Fruit fly (Drosophila melanogaster) whole organism, embryonic: ENCODE measurements around the gene CG18233.

Experiments
- Adf1 ChIP-seq: fragments of 200-800 bp; sonication (Bioruptor generic); IDR thresholded peaks from 2 replicates; pipeline ENCODE4 v1.3.6; 2022; ENCODE audit warnings: missing biosample characterization, missing genetic modification characterization
- Atf-2 ChIP-seq: fragments of 200-800 bp; sonication (Bioruptor generic); optimal IDR thresholded peaks from 2 replicates; lab custom pipeline; 2016; ENCODE audit warnings: missing biosample characterization, missing genetic modification characterization
- Atf6 ChIP-seq: fragments of 200-800 bp; sonication (Bioruptor generic); IDR thresholded peaks from 2 replicates; pipeline ENCODE4 v1.3.6; 2022; ENCODE audit warnings: missing biosample characterization, missing genetic modification characterization
- Bgb ChIP-seq: fragments of 200-800 bp; sonication (Bioruptor generic); IDR thresholded peaks from 2 replicates; pipeline ENCODE4 v1.3.6; 2022; ENCODE audit warnings: missing biosample characterization, missing genetic modification characterization; ENCODE audit not compliant: partially characterized antibody
- CG13287 ChIP-seq: fragments of 200-800 bp; sonication (Bioruptor generic); IDR thresholded peaks from 2 replicates; pipeline ENCODE4 v1.3.6; 2022; ENCODE audit warnings: missing biosample characterization, missing genetic modification characterization; ENCODE audit not compliant: partially characterized antibody
- CG14860 ChIP-seq: fragments of 200-800 bp; sonication (Bioruptor generic); IDR thresholded peaks from 3 replicates; pipeline ENCODE4 v1.3.6; 2022; ENCODE audit warnings: missing biosample characterization, missing genetic modification characterization; ENCODE audit not compliant: partially characterized antibody
- CG1603 ChIP-seq: fragments of 200-800 bp; sonication (Bioruptor generic); optimal IDR thresholded peaks from 2 replicates; lab custom pipeline; 2019; ENCODE audit warnings: missing biosample characterization, mild to moderate bottlenecking, missing genetic modification characterization, moderate library complexity
- CG1792 ChIP-seq: fragments of 200-800 bp; sonication (Bioruptor generic); optimal IDR thresholded peaks from 2 replicates; lab custom pipeline; 2016; ENCODE audit warnings: missing biosample characterization, missing genetic modification characterization
- CG31224 ChIP-seq: fragments of 200-800 bp; sonication (Bioruptor generic); IDR thresholded peaks from 2 replicates; pipeline ENCODE4 v1.3.6; 2022; ENCODE audit warnings: missing biosample characterization, missing genetic modification characterization
- CG3163 ChIP-seq: fragments of 200-800 bp; sonication (Bioruptor generic); optimal IDR thresholded peaks from 3 replicates; lab custom pipeline; 2016; ENCODE audit warnings: missing biosample characterization, missing genetic modification characterization
- CG4617 ChIP-seq: fragments of 200-800 bp; sonication (Bioruptor generic); optimal IDR thresholded peaks from 3 replicates; lab custom pipeline; 2016; ENCODE audit warnings: missing biosample characterization, missing genetic modification characterization, borderline replicate concordance
- CG4820 ChIP-seq: fragments of 200-800 bp; sonication (Bioruptor generic); optimal IDR thresholded peaks from 3 replicates; lab custom pipeline; 2016; ENCODE audit warnings: missing biosample characterization, missing genetic modification characterization
- CG6272 ChIP-seq: fragments of 200-800 bp; sonication (Bioruptor generic); IDR thresholded peaks from 2 replicates; pipeline ENCODE4 v1.3.6; 2022; ENCODE audit warnings: missing biosample characterization, missing genetic modification characterization
- CG6683 ChIP-seq: fragments of 200-800 bp; sonication (Bioruptor generic); optimal IDR thresholded peaks from 2 replicates; lab custom pipeline; 2017; ENCODE audit warnings: missing biosample characterization, mild to moderate bottlenecking, missing genetic modification characterization, missing genetic modification reagents
- CG8765 ChIP-seq: fragments of 200-800 bp; sonication (Bioruptor generic); IDR thresholded peaks from 2 replicates; pipeline ENCODE4 v1.3.6; 2022; ENCODE audit warnings: missing biosample characterization, missing genetic modification characterization
- CkIIα-i1 ChIP-seq: fragments of 200-800 bp; sonication (Bioruptor generic); IDR thresholded peaks from 2 replicates; pipeline ENCODE4 v1.3.6; 2022; ENCODE audit warnings: missing biosample characterization, missing genetic modification characterization
- CoRest ChIP-seq: fragments of 200-800 bp; sonication (Bioruptor generic); optimal IDR thresholded peaks from 3 replicates; lab custom pipeline; 2018; ENCODE audit warnings: missing biosample characterization, mild to moderate bottlenecking, missing genetic modification characterization, moderate library complexity
- Gug ChIP-seq: fragments of 200-800 bp; sonication (Bioruptor generic); IDR thresholded peaks from 4 replicates; pipeline ENCODE4 v1.3.6; 2022; ENCODE audit warnings: missing biosample characterization, missing genetic modification characterization
- HLH54F ChIP-seq: fragments of 200-800 bp; sonication (Bioruptor generic); optimal IDR thresholded peaks from 3 replicates; lab custom pipeline; 2016; ENCODE audit warnings: missing biosample characterization, missing genetic modification characterization
- Hr51 ChIP-seq, 2 experiments: fragments of 200-800 bp; sonication (Bioruptor generic); optimal IDR thresholded peaks; 2 replicates in 1 of 2; 3 replicates in 1 of 2; lab custom pipeline; 2016 to 2018; ENCODE audit warnings: missing biosample characterization in 2 of 2, missing genetic modification characterization in 2 of 2, mild to moderate bottlenecking in 1 of 2, moderate library complexity in 1 of 2
- Myb ChIP-seq: fragments of 200-800 bp; sonication (Bioruptor generic); optimal IDR thresholded peaks from 2 replicates; lab custom pipeline; 2016; ENCODE audit warnings: missing biosample characterization, missing genetic modification characterization
- Neu2 ChIP-seq: fragments of 200-800 bp; sonication (Bioruptor generic); optimal IDR thresholded peaks from 3 replicates; lab custom pipeline; 2016; ENCODE audit warnings: missing biosample characterization, missing genetic modification characterization, borderline replicate concordance
- Scr ChIP-seq: fragments of 200-800 bp; sonication (Bioruptor generic); IDR thresholded peaks from 2 replicates; pipeline ENCODE4 v1.3.6; 2022; ENCODE audit warnings: missing biosample characterization, missing genetic modification characterization; ENCODE audit not compliant: partially characterized antibody
- Sry-β ChIP-seq: fragments of 200-800 bp; sonication (Bioruptor generic); optimal IDR thresholded peaks from 2 replicates; lab custom pipeline; 2018; ENCODE audit warnings: missing biosample characterization, mild to moderate bottlenecking, missing genetic modification characterization, moderate library complexity
- Usf ChIP-seq: fragments of 200-800 bp; sonication (Bioruptor generic); optimal IDR thresholded peaks from 2 replicates; lab custom pipeline; 2017; ENCODE audit warnings: missing genotype, missing biosample characterization, missing genetic modification characterization
- Vsx1 ChIP-seq: fragments of 200-800 bp; sonication (Bioruptor generic); optimal IDR thresholded peaks from 2 replicates; lab custom pipeline; 2017; ENCODE audit warnings: missing biosample characterization, mild to moderate bottlenecking, missing genetic modification characterization, missing genetic modification reagents
- cas ChIP-seq: fragments of 200-800 bp; sonication (Bioruptor generic); IDR thresholded peaks from 2 replicates; pipeline ENCODE4 v1.3.6; 2022; ENCODE audit warnings: missing biosample characterization, missing genetic modification characterization
- chif ChIP-seq, 2 experiments: fragments of 200-800 bp; sonication (Bioruptor generic); optimal IDR thresholded peaks; 3 replicates each; lab custom pipeline; 2016; ENCODE audit warnings: missing biosample characterization in 2 of 2, missing genetic modification characterization in 2 of 2
- chm ChIP-seq: fragments of 200-800 bp; sonication (Bioruptor generic); IDR thresholded peaks from 2 replicates; pipeline ENCODE4 v1.3.6; 2022; ENCODE audit warnings: missing biosample characterization, missing genetic modification characterization
- crc ChIP-seq: fragments of 200-800 bp; sonication (Bioruptor generic); optimal IDR thresholded peaks from 2 replicates; lab custom pipeline; 2016; ENCODE audit warnings: missing biosample characterization, missing genetic modification characterization
- da ChIP-seq: fragments of 200-800 bp; sonication (Bioruptor generic); optimal IDR thresholded peaks from 2 replicates; lab custom pipeline; 2016; ENCODE audit warnings: missing biosample characterization, missing genetic modification characterization
- fd3F ChIP-seq: fragments of 200-800 bp; sonication (Bioruptor generic); optimal IDR thresholded peaks from 2 replicates; lab custom pipeline; 2018; ENCODE audit warnings: missing biosample characterization, mild to moderate bottlenecking, missing genetic modification characterization, moderate library complexity
- fd96Cb ChIP-seq: fragments of 200-800 bp; sonication (Bioruptor generic); optimal IDR thresholded peaks from 2 replicates; lab custom pipeline; 2018; ENCODE audit warnings: missing biosample characterization, mild to moderate bottlenecking, missing genetic modification characterization, moderate library complexity
- gem ChIP-seq: fragments of 200-800 bp; sonication (Bioruptor generic); optimal IDR thresholded peaks from 2 replicates; lab custom pipeline; 2019; ENCODE audit warnings: missing biosample characterization, mild to moderate bottlenecking, missing genetic modification characterization, moderate library complexity
- grau ChIP-seq: fragments of 200-800 bp; optimal IDR thresholded peaks from 3 replicates; lab custom pipeline; 2019; ENCODE audit warnings: missing biosample characterization, mild to moderate bottlenecking, missing genetic modification characterization, moderate library complexity
- ham ChIP-seq: fragments of 200-800 bp; sonication (Bioruptor generic); IDR thresholded peaks from 2 replicates; pipeline ENCODE4 v1.3.6; 2022; ENCODE audit warnings: missing biosample characterization, missing genetic modification characterization
- hbn ChIP-seq: fragments of 200-800 bp; sonication (Bioruptor generic); IDR thresholded peaks from 2 replicates; pipeline ENCODE4 v1.3.6; 2022; ENCODE audit warnings: missing biosample characterization, missing genetic modification characterization; ENCODE audit not compliant: partially characterized antibody
- her ChIP-seq: fragments of 200-800 bp; sonication (Bioruptor generic); optimal IDR thresholded peaks from 2 replicates; lab custom pipeline; 2016; ENCODE audit warnings: missing biosample characterization, missing genetic modification characterization
- insv ChIP-seq, 2 experiments: fragments of 200-800 bp; sonication (Bioruptor generic); optimal IDR thresholded peaks; 3 replicates each; lab custom pipeline; 2016 to 2018; ENCODE audit warnings: missing biosample characterization in 2 of 2, missing genetic modification characterization in 2 of 2
- lov ChIP-seq, 2 experiments: fragments of 200-800 bp in 1 of 2; fragments of >200 bp in 1 of 2; sonication (Bioruptor generic) in 1 of 2; IDR thresholded peaks in 1 of 2; optimal IDR thresholded peaks in 1 of 2; 2 replicates in 1 of 2; 3 replicates in 1 of 2; pipeline versions ENCODE4 v1.3.6 to Lab custom; 2017 to 2022; ENCODE audit warnings: missing biosample characterization in 1 of 2, missing genetic modification characterization in 1 of 2
- luna ChIP-seq: fragments of 200-800 bp; sonication (Bioruptor generic); optimal IDR thresholded peaks from 2 replicates; lab custom pipeline; 2016; ENCODE audit warnings: missing biosample characterization, missing genetic modification characterization
- odd ChIP-seq: fragments of 200-800 bp; sonication (Bioruptor generic); optimal IDR thresholded peaks from 2 replicates; lab custom pipeline; 2017; ENCODE audit warnings: missing biosample characterization, mild to moderate bottlenecking, missing genetic modification characterization
- peb ChIP-seq: fragments of 200-800 bp; sonication (Bioruptor generic); IDR thresholded peaks from 2 replicates; pipeline ENCODE4 v1.3.6; 2022; ENCODE audit warnings: missing biosample characterization, missing genetic modification characterization
- pho ChIP-seq: fragments of 200-800 bp; sonication (Bioruptor generic); optimal IDR thresholded peaks from 2 replicates; lab custom pipeline; 2016; ENCODE audit warnings: missing biosample characterization, missing genetic modification characterization
- sna ChIP-seq: fragments of 200-800 bp; sonication (Bioruptor generic); IDR thresholded peaks from 2 replicates; pipeline ENCODE4 v1.3.6; 2022; ENCODE audit warnings: missing biosample characterization, missing genetic modification characterization; ENCODE audit not compliant: partially characterized antibody
- tap ChIP-seq: fragments of 200-800 bp; optimal IDR thresholded peaks from 3 replicates; lab custom pipeline; 2019; ENCODE audit warnings: missing biosample characterization, mild to moderate bottlenecking, missing genetic modification characterization, moderate library complexity
- tin ChIP-seq: fragments of 200-800 bp; sonication (Bioruptor generic); optimal IDR thresholded peaks from 3 replicates; lab custom pipeline; 2016; ENCODE audit warnings: missing biosample characterization, missing genetic modification characterization
- tna ChIP-seq: fragments of 200-800 bp; sonication (Bioruptor generic); IDR thresholded peaks from 2 replicates; pipeline ENCODE4 v1.3.6; 2022; ENCODE audit warnings: missing biosample characterization, missing genetic modification characterization; ENCODE audit not compliant: partially characterized antibody
- unpg ChIP-seq: fragments of 200-800 bp; sonication (Bioruptor generic); optimal IDR thresholded peaks from 3 replicates; lab custom pipeline; 2018; ENCODE audit warnings: missing biosample characterization, mild to moderate bottlenecking, missing genetic modification characterization, moderate library complexity
- zen ChIP-seq: fragments of 200-800 bp; sonication (Bioruptor generic); optimal IDR thresholded peaks from 3 replicates; lab custom pipeline; 2018; ENCODE audit warnings: missing biosample characterization, mild to moderate bottlenecking, missing genetic modification characterization, moderate library complexity

The CG18233 gene

dm6 chr3L:18625786-18626185, 20.5 kb downstream of the CG18233 start, which contains the start of gene MYPT-75D (continued):
- TF ChIP-seq da (GFP tag; lab: Kevin White, UChicago) (no peak), CG14860 (GFP tag; lab: Robert Waterston, UW) (peak; percentile 79), tap (tag; lab: Kevin White, UChicago) (peak; percentile 18), Atf6 (peak; percentile 37; the same call in 1 of the 2 replicates), CG4617 (GFP tag; lab: Kevin White, UChicago) (no peak), her (GFP tag; lab: Kevin White, UChicago) (peak; percentile 64), chif (GFP tag; optimal IDR thresholded peaks at IDR 0.05; lab: Kevin White, UChicago) (no peak), hbn (peak; percentile 93), CG6272 (GFP tag; lab: Robert Waterston, UW) (no peak), lov (optimal IDR thresholded peaks at IDR 0.05; lab: Kevin White, UChicago) (no peak), lov (GFP tag; IDR thresholded peaks at IDR 0.05; lab: Robert Waterston, UW) (no peak), CG6683 (GFP tag; lab: Kevin White, UChicago) (no peak), CG31224 (GFP tag; lab: Robert Waterston, UW) (no peak), fd96Cb (tag; lab: Kevin White, UChicago) (no peak), peb (GFP tag; lab: Robert Waterston, UW) (no peak), grau (peak; percentile 27), zen (tag; lab: Kevin White, UChicago) (peak; percentile 17), Scr (GFP tag; lab: Robert Waterston, UW) (peak; percentile 95), Sry-β (GFP tag; lab: Kevin White, UChicago) (no peak), ham (no peak), crc (GFP tag; lab: Kevin White, UChicago) (no peak), CG8765 (no peak), fd3F (GFP tag; lab: Kevin White, UChicago) (no peak), Atf-2 (GFP tag; lab: Kevin White, UChicago) (no peak), Bgb (peak; percentile 94), CG1792 (GFP tag; lab: Kevin White, UChicago) (no peak), CkIIα-i1 (GFP tag; lab: Robert Waterston, UW) (no peak), CG13287 (GFP tag; lab: Robert Waterston, UW) (peak; percentile 95), luna (GFP tag; lab: Kevin White, UChicago) (peak; percentile 30), Usf (GFP tag; lab: Kevin White, UChicago) (no peak), pho (peak; percentile 18), CG3163 (GFP tag; lab: Kevin White, UChicago) (peak; percentile 40), tna (GFP tag; lab: Robert Waterston, UW) (peak; percentile 89), CG1603 (tag; lab: Kevin White, UChicago) (peak; percentile 78), Gug (GFP tag; lab: Robert Waterston, UW) (0 out of 4 replicates have a peak, but pooled peaks have one; percentile 8), unpg (GFP tag; lab: Kevin White, UChicago) (peak; percentile 18), Neu2 (no peak), Vsx1 (GFP tag; lab: Kevin White, UChicago) (no peak), chm (GFP tag; lab: Robert Waterston, UW) (peak; percentile 83), CoRest (tag; lab: Kevin White, UChicago) (no peak), Myb (GFP tag; lab: Kevin White, UChicago) (peak; percentile 55), HLH54F (peak; percentile 2), tin (no peak), cas (GFP tag; lab: Robert Waterston, UW) (no peak), sna (GFP tag; lab: Robert Waterston, UW) (peak; percentile 79), insv (GFP tag; optimal IDR thresholded peaks at IDR 0.05; lab: Kevin White, UChicago) (peak in 1 of 2 experiments; percentile 42), CG4820 (GFP tag; lab: Kevin White, UChicago) (no peak), odd (GFP tag; lab: Kevin White, UChicago) (no peak), Adf1 (GFP tag; lab: Robert Waterston, UW) (peak; percentile 39; the same call in 1 of the 2 replicates), Hr51 (GFP tag; optimal IDR thresholded peaks at IDR 0.05; lab: Kevin White, UChicago) (peak in 1 of 2 experiments; percentile 26), gem (tag; lab: Kevin White, UChicago) (no peak)
